Fruit fly (Drosophila melanogaster) whole organism, embryonic: ENCODE results near the gene CG32425.

Experiments used
- CG10274 ChIP-seq: fragments of 200-800 bp; sonication (Bioruptor generic); optimal IDR thresholded peaks from 3 replicates; lab custom pipeline; 2017; ENCODE audit warnings: missing biosample characterization, mild to moderate bottlenecking, missing genetic modification characterization
- CG11504 ChIP-seq: fragments of 200-800 bp; sonication (Bioruptor generic); optimal IDR thresholded peaks from 3 replicates; lab custom pipeline; 2019; ENCODE audit warnings: missing biosample characterization, mild to moderate bottlenecking, missing genetic modification characterization, moderate library complexity
- CG12219 ChIP-seq: fragments of 200-800 bp; sonication (Bioruptor generic); optimal IDR thresholded peaks from 3 replicates; lab custom pipeline; 2018; ENCODE audit warnings: missing biosample characterization, mild to moderate bottlenecking, missing genetic modification characterization
- CG12769 ChIP-seq: fragments of 200-800 bp; sonication (Bioruptor generic); optimal IDR thresholded peaks from 2 replicates; lab custom pipeline; 2019; ENCODE audit warnings: missing biosample characterization, mild to moderate bottlenecking, missing genetic modification characterization, moderate library complexity
- CG14014 ChIP-seq: fragments of 200-800 bp; sonication (Bioruptor generic); IDR thresholded peaks from 2 replicates; pipeline ENCODE4 v1.3.6; 2022; ENCODE audit warnings: missing biosample characterization, missing genetic modification characterization
- CG15601 ChIP-seq: fragments of 200-800 bp; sonication (Bioruptor generic); optimal IDR thresholded peaks from 3 replicates; lab custom pipeline; 2019; ENCODE audit warnings: missing biosample characterization, mild to moderate bottlenecking, missing genetic modification characterization, moderate library complexity
- CG1603 ChIP-seq: fragments of 200-800 bp; sonication (Bioruptor generic); optimal IDR thresholded peaks from 2 replicates; lab custom pipeline; 2019; ENCODE audit warnings: missing biosample characterization, mild to moderate bottlenecking, missing genetic modification characterization, moderate library complexity
- CG17186 ChIP-seq: fragments of 200-800 bp; sonication (Bioruptor generic); optimal IDR thresholded peaks from 3 replicates; lab custom pipeline; 2017; ENCODE audit warnings: missing biosample characterization, missing genetic modification reagents, missing genetic modification characterization
- CG1792 ChIP-seq: fragments of 200-800 bp; sonication (Bioruptor generic); optimal IDR thresholded peaks from 2 replicates; lab custom pipeline; 2016; ENCODE audit warnings: missing biosample characterization, missing genetic modification characterization
- CG2116 ChIP-seq: fragments of 200-800 bp; sonication (Bioruptor generic); optimal IDR thresholded peaks from 3 replicates; lab custom pipeline; 2018; ENCODE audit warnings: missing biosample characterization, mild to moderate bottlenecking, missing genetic modification characterization
- CG2120 ChIP-seq: fragments of 200-800 bp; sonication (Bioruptor generic); optimal IDR thresholded peaks from 3 replicates; lab custom pipeline; 2016; ENCODE audit warnings: missing biosample characterization, missing genetic modification characterization
- CG30403 ChIP-seq: fragments of 200-800 bp; sonication (Bioruptor generic); optimal IDR thresholded peaks from 3 replicates; lab custom pipeline; 2016; ENCODE audit warnings: missing biosample characterization, missing genetic modification characterization
- CG32772 ChIP-seq: fragments of 200-800 bp; sonication (Bioruptor generic); IDR thresholded peaks from 2 replicates; pipeline ENCODE4 v1.3.6; 2022; ENCODE audit warnings: missing biosample characterization, missing genetic modification characterization
- CG33213 ChIP-seq: fragments of 200-800 bp; sonication (Bioruptor generic); optimal IDR thresholded peaks from 3 replicates; lab custom pipeline; 2016; ENCODE audit warnings: missing biosample characterization, missing genetic modification characterization
- CG34224 ChIP-seq: fragments of 200-800 bp; sonication (Bioruptor generic); IDR thresholded peaks from 3 replicates; pipeline ENCODE4 v1.3.6; 2022; ENCODE audit warnings: missing biosample characterization, missing genetic modification characterization; ENCODE audit not compliant: partially characterized antibody
- CG3995 ChIP-seq: fragments of 200-800 bp; sonication (Bioruptor generic); optimal IDR thresholded peaks from 3 replicates; lab custom pipeline; 2016; ENCODE audit warnings: missing biosample characterization, missing genetic modification characterization
- CG5245 ChIP-seq: fragments of 200-800 bp; sonication (Bioruptor generic); optimal IDR thresholded peaks from 3 replicates; lab custom pipeline; 2016; ENCODE audit warnings: missing biosample characterization, missing genetic modification characterization
- CG6689 ChIP-seq: fragments of 200-800 bp; sonication (Bioruptor generic); IDR thresholded peaks from 2 replicates; pipeline ENCODE4 v1.3.6; 2022; ENCODE audit warnings: missing biosample characterization, missing genetic modification characterization
- CG8089 ChIP-seq: fragments of 200-800 bp; sonication (Bioruptor generic); optimal IDR thresholded peaks from 3 replicates; lab custom pipeline; 2016; ENCODE audit warnings: missing biosample characterization, missing genetic modification characterization
- CTCF ChIP-seq: fragments of 200-800 bp; sonication (Bioruptor generic); optimal IDR thresholded peaks from 2 replicates; lab custom pipeline; 2017; ENCODE audit warnings: missing biosample characterization, mild to moderate bottlenecking, missing genetic modification characterization, moderate library complexity
- Camta ChIP-seq: fragments of 200-800 bp; sonication (Bioruptor generic); optimal IDR thresholded peaks from 2 replicates; lab custom pipeline; 2016; ENCODE audit warnings: missing biosample characterization, missing genetic modification characterization
- Ets97D ChIP-seq: fragments of 200-800 bp; sonication (Bioruptor generic); optimal IDR thresholded peaks from 3 replicates; lab custom pipeline; 2016; ENCODE audit warnings: missing biosample characterization, missing genetic modification characterization
- Fer1 ChIP-seq: fragments of 200-800 bp; sonication (Bioruptor generic); optimal IDR thresholded peaks from 2 replicates; lab custom pipeline; 2017; ENCODE audit warnings: missing biosample characterization, mild to moderate bottlenecking, missing genetic modification characterization
- Hmr ChIP-seq: fragments of 200-800 bp; sonication (Bioruptor generic); optimal IDR thresholded peaks from 3 replicates; lab custom pipeline; 2017; ENCODE audit warnings: mild to moderate bottlenecking, missing biosample characterization, missing genetic modification reagents, missing genetic modification characterization
- Lhr ChIP-seq: fragments of 200-800 bp; sonication (Bioruptor generic); optimal IDR thresholded peaks from 3 replicates; lab custom pipeline; 2017; ENCODE audit warnings: mild to moderate bottlenecking, missing biosample characterization, missing genetic modification reagents, missing genetic modification characterization
- MESR4 ChIP-seq: fragments of 200-800 bp; sonication (Bioruptor generic); optimal IDR thresholded peaks from 2 replicates; lab custom pipeline; 2018; ENCODE audit warnings: missing biosample characterization, mild to moderate bottlenecking, missing genetic modification characterization, moderate library complexity
- Nf-YC ChIP-seq: fragments of 200-800 bp; optimal IDR thresholded peaks from 3 replicates; lab custom pipeline; 2019; ENCODE audit warnings: missing biosample characterization, mild to moderate bottlenecking, missing genetic modification characterization, moderate library complexity
- Pdp1 ChIP-seq, 2 experiments: fragments of 200-800 bp; sonication (Bioruptor generic); optimal IDR thresholded peaks; 3 replicates each; lab custom pipeline; 2016; ENCODE audit warnings: missing biosample characterization in 2 of 2, missing genetic modification characterization in 2 of 2, mild to moderate bottlenecking in 1 of 2, moderate library complexity in 1 of 2
- Trl ChIP-seq, 3 experiments: fragments of >200 bp in 2 of 3; fragments of 200-800 bp in 1 of 3; sonication (Bioruptor generic) in 1 of 3; optimal IDR thresholded peaks; 2 replicates in 1 of 3; 3 replicates in 2 of 3; lab custom pipeline; 2016 to 2017; ENCODE audit warnings: missing biosample characterization in 1 of 3, missing genetic modification characterization in 1 of 3
- Usf ChIP-seq: fragments of 200-800 bp; sonication (Bioruptor generic); optimal IDR thresholded peaks from 2 replicates; lab custom pipeline; 2017; ENCODE audit warnings: missing genotype, missing biosample characterization, missing genetic modification characterization
- az2 ChIP-seq: fragments of 200-800 bp; sonication (Bioruptor generic); optimal IDR thresholded peaks from 3 replicates; lab custom pipeline; 2016; ENCODE audit warnings: missing biosample characterization, missing genetic modification characterization
- cg ChIP-seq: fragments of 200-800 bp; sonication (Bioruptor generic); optimal IDR thresholded peaks from 3 replicates; lab custom pipeline; 2019; ENCODE audit warnings: missing biosample characterization, mild to moderate bottlenecking, missing genetic modification characterization, moderate library complexity
- chm ChIP-seq: fragments of 200-800 bp; sonication (Bioruptor generic); IDR thresholded peaks from 2 replicates; pipeline ENCODE4 v1.3.6; 2022; ENCODE audit warnings: missing biosample characterization, missing genetic modification characterization
- dimm ChIP-seq: fragments of 200-800 bp; sonication (Bioruptor generic); IDR thresholded peaks from 2 replicates; pipeline ENCODE4 v1.3.6; 2022; ENCODE audit warnings: missing biosample characterization, missing genetic modification characterization
- en ChIP-seq: fragments of 200-800 bp; sonication (Bioruptor generic); optimal IDR thresholded peaks from 2 replicates; lab custom pipeline; 2016; ENCODE audit warnings: missing biosample characterization, missing genetic modification characterization
- fd96Cb ChIP-seq: fragments of 200-800 bp; sonication (Bioruptor generic); optimal IDR thresholded peaks from 2 replicates; lab custom pipeline; 2018; ENCODE audit warnings: missing biosample characterization, mild to moderate bottlenecking, missing genetic modification characterization, moderate library complexity
- grau ChIP-seq: fragments of 200-800 bp; optimal IDR thresholded peaks from 3 replicates; lab custom pipeline; 2019; ENCODE audit warnings: missing biosample characterization, mild to moderate bottlenecking, missing genetic modification characterization, moderate library complexity
- hkb ChIP-seq, 2 experiments: fragments of 200-800 bp in 1 of 2; fragments of >200 bp in 1 of 2; sonication (Bioruptor generic) in 1 of 2; IDR thresholded peaks in 1 of 2; optimal IDR thresholded peaks in 1 of 2; 2 replicates each; pipeline versions ENCODE4 v1.3.6 to Lab custom; 2017 to 2022; ENCODE audit warnings: missing biosample characterization in 1 of 2, missing genetic modification characterization in 1 of 2
- ken ChIP-seq: fragments of 200-800 bp; sonication (Bioruptor generic); IDR thresholded peaks from 3 replicates; pipeline ENCODE4 v1.3.6; 2022; ENCODE audit warnings: missing biosample characterization, missing genetic modification characterization
- nom ChIP-seq: fragments of 200-800 bp; sonication (Bioruptor generic); optimal IDR thresholded peaks from 2 replicates; lab custom pipeline; 2017; ENCODE audit warnings: missing biosample characterization, missing genetic modification characterization, mild to moderate bottlenecking, moderate library complexity, missing genetic modification reagents
- oc ChIP-seq: fragments of 200-800 bp; sonication (Bioruptor generic); optimal IDR thresholded peaks from 2 replicates; lab custom pipeline; 2018; ENCODE audit warnings: missing biosample characterization, mild to moderate bottlenecking, missing genetic modification characterization, moderate library complexity
- phol ChIP-seq: fragments of 200-800 bp; sonication (Bioruptor generic); optimal IDR thresholded peaks from 3 replicates; lab custom pipeline; 2018; ENCODE audit warnings: missing biosample characterization, mild to moderate bottlenecking, missing genetic modification characterization, moderate library complexity
- pzg ChIP-seq: fragments of 200-800 bp; sonication (Bioruptor generic); optimal IDR thresholded peaks from 3 replicates; lab custom pipeline; 2018; ENCODE audit warnings: missing biosample characterization, mild to moderate bottlenecking, missing genetic modification characterization, moderate library complexity
- rib ChIP-seq: fragments of 200-800 bp; sonication (Bioruptor generic); IDR thresholded peaks from 2 replicates; pipeline ENCODE4 v1.3.6; 2022; ENCODE audit warnings: missing biosample characterization, missing genetic modification characterization
- scrt ChIP-seq: fragments of 200-800 bp; sonication (Bioruptor generic); optimal IDR thresholded peaks from 2 replicates; lab custom pipeline; 2018; ENCODE audit warnings: missing biosample characterization, mild to moderate bottlenecking, missing genetic modification characterization, moderate library complexity
- seq ChIP-seq: fragments of 200-800 bp; sonication (Bioruptor generic); IDR thresholded peaks from 2 replicates; pipeline ENCODE4 v1.3.6; 2022; ENCODE audit warnings: missing biosample characterization, missing genetic modification characterization
- wor ChIP-seq: fragments of 200-800 bp; sonication (Bioruptor generic); IDR thresholded peaks from 2 replicates; pipeline ENCODE4 v1.3.6; 2022; ENCODE audit warnings: missing biosample characterization, missing genetic modification characterization
- zen2 ChIP-seq: fragments of 200-800 bp; sonication (Bioruptor generic); IDR thresholded peaks from 3 replicates; pipeline ENCODE4 v1.3.6; 2022; ENCODE audit warnings: missing biosample characterization, missing genetic modification characterization; ENCODE audit not compliant: partially characterized antibody

CG32425 gene

DNA sequence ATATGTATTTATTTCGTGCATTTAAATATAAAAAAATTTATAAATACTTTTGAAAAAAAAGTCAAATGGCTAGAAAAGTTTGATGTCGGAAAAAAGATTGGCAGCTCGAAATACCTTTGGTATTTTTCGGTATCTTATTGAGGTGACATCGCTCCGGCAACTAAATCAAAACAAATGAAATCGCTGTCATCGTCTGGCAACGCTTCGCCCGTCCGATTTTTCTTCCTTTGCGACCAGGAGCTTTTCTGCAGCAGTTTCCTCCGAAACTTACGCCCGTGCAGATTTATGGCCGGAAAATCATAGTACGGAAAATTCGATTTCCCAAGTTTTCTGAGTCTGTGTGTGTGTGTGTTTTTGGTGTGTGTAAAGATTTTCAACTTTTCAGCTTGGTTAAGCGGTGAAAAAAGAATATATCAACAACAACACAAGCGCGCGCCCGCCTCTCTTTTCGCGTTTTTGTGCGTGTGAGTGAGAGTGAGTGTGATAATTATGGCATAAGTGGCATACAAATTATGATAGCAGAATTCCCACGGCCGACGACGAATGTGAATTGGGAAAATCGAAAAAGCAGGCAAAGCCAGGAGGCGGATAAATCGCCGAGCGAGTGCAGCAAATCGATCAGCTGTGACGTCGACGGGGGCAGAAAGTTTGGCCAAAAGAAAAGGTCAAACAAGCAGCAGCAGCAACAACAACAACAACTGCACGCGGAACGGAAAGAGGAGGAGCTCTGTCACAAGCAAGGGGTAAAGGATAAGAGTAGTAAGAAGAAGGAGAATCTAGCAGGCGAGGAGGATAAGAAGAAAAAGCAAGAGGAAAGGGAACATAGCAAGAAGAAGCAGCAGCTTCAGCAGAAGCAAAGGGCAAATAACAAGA is at the start of gene CG32425 (continued):
- TF ChIP-seq wor (GFP tag; lab: Robert Waterston, UW) (no peak), Ets97D (peak; percentile 61), CG3995 (peak; percentile 42), cg (GFP tag; lab: Kevin White, UChicago) (peak; percentile 74), CTCF (GFP tag; lab: Kevin White, UChicago) (peak; percentile 42), pzg (GFP tag; lab: Kevin White, UChicago) (peak; percentile 64), CG12219 (GFP tag; lab: Kevin White, UChicago) (no peak), CG32772 (GFP tag; lab: Robert Waterston, UW) (no peak), CG2120 (GFP tag; lab: Kevin White, UChicago) (peak; percentile 28), MESR4 (GFP tag; lab: Kevin White, UChicago) (peak; percentile 23), Fer1 (GFP tag; lab: Kevin White, UChicago) (peak; percentile 37), az2 (peak; percentile 11), Trl (optimal IDR thresholded peaks at IDR 0.05; lab: Kevin White, UChicago) (peak in 1 of 2 experiments; percentile 32), Trl (GFP tag; optimal IDR thresholded peaks at IDR 0.05; lab: Kevin White, UChicago) (no peak), Lhr (peak; percentile 63), CG6689 (GFP tag; lab: Robert Waterston, UW) (no peak), CG11504 (tag; lab: Kevin White, UChicago) (peak; percentile 46), Camta (GFP tag; lab: Kevin White, UChicago) (no peak), CG10274 (GFP tag; lab: Kevin White, UChicago) (no peak), CG30403 (GFP tag; lab: Kevin White, UChicago) (peak; percentile 33), CG33213 (GFP tag; lab: Kevin White, UChicago) (peak; percentile 34), Nf-YC (peak; percentile 25), en (GFP tag; lab: Kevin White, UChicago) (no peak), CG1792 (no peak), ken (GFP tag; lab: Robert Waterston, UW) (peak; percentile 49; the same call in 1 of the 3 replicates), scrt (GFP tag; lab: Kevin White, UChicago) (no peak), CG15601 (tag; lab: Kevin White, UChicago) (no peak), CG12769 (peak; percentile 7), fd96Cb (tag; lab: Kevin White, UChicago) (no peak), phol (tag; lab: Kevin White, UChicago) (peak; percentile 40), Usf (GFP tag; lab: Kevin White, UChicago) (no peak), CG1603 (tag; lab: Kevin White, UChicago) (peak; percentile 48), grau (peak; percentile 8), seq (GFP tag; lab: Robert Waterston, UW) (no peak), chm (GFP tag; lab: Robert Waterston, UW) (no peak), CG17186 (GFP tag; lab: Kevin White, UChicago) (no peak), Hmr (GFP tag; lab: Kevin White, UChicago) (peak; percentile 25), hkb (optimal IDR thresholded peaks at IDR 0.05; lab: Kevin White, UChicago) (no peak), hkb (GFP tag; IDR thresholded peaks at IDR 0.05; lab: Robert Waterston, UW) (no peak), CG2116 (GFP tag; lab: Kevin White, UChicago) (peak; percentile 44), nom (peak; percentile 7), Pdp1 (GFP tag; optimal IDR thresholded peaks at IDR 0.05; lab: Kevin White, UChicago) (peak in 1 of 2 experiments; percentile 80), CG14014 (GFP tag; lab: Robert Waterston, UW) (no peak), CG34224 (GFP tag; lab: Robert Waterston, UW) (0 out of 3 replicates have a peak, but pooled peaks have one; percentile 16), zen2 (GFP tag; lab: Robert Waterston, UW) (no peak), CG5245 (no peak), CG8089 (GFP tag; lab: Kevin White, UChicago) (no peak), oc (tag; lab: Kevin White, UChicago) (no peak), dimm (GFP tag; lab: Robert Waterston, UW) (no peak), rib (GFP tag; lab: Robert Waterston, UW) (no peak)
